Fruit fly (Drosophila melanogaster): Measurements from ENCODE around the gene Myt1.
A peak's percentile ranks its signal among the peaks of the same experiment; 100 is the strongest.

Myt1 gene

dm6 chr3L:5785237-5786062 is 6.1 kb upstream of the Myt1 start:
- peak; percentile 26 for TF ChIP-seq CG1233 (GFP tag; optimal IDR thresholded peaks at IDR 0.05)
- peak; percentile 6 for TF ChIP-seq MTF-1 (GFP tag; optimal IDR thresholded peaks at IDR 0.05; ENCODE audit: borderline replicate concordance)
- TF ChIP-seq shn (GFP tag; optimal IDR thresholded peaks at IDR 0.05): no peak
- TF ChIP-seq CG6813 (GFP tag; optimal IDR thresholded peaks at IDR 0.05): peak; percentile 51
- TF ChIP-seq CG1832 (GFP tag; optimal IDR thresholded peaks at IDR 0.05): peak; percentile 36
- peak; percentile 17 for TF ChIP-seq CG17359 (tag; optimal IDR thresholded peaks at IDR 0.05)
- TF ChIP-seq org-1 (GFP tag; optimal IDR thresholded peaks at IDR 0.05): peak; percentile 11
- TF ChIP-seq slbo (GFP tag; IDR thresholded peaks at IDR 0.05): 0 out of 2 replicates have a peak, but pooled peaks have one; percentile 14
- peak; percentile 31 for TF ChIP-seq CG2875 (GFP tag; optimal IDR thresholded peaks at IDR 0.05)
- TF ChIP-seq Kr (GFP tag; optimal IDR thresholded peaks at IDR 0.05): no peak
- peak; percentile 85 for TF ChIP-seq sens (GFP tag)
- TF ChIP-seq Nf-YC (tag; optimal IDR thresholded peaks at IDR 0.05): peak; percentile 41
- peak; percentile 44 for TF ChIP-seq CG10321 (GFP tag; IDR thresholded peaks at IDR 0.05)
- TF ChIP-seq Sox102F (GFP tag; optimal IDR thresholded peaks at IDR 0.05): peak; percentile 37
- peak; percentile 20; the same call in 1 of the 2 replicates for TF ChIP-seq CG1024 (GFP tag; IDR thresholded peaks at IDR 0.05)
- TF ChIP-seq ci (GFP tag; IDR thresholded peaks at IDR 0.05): 0 out of 3 replicates have a peak, but pooled peaks have one; percentile 21
- TF ChIP-seq Pdp1 (GFP tag; optimal IDR thresholded peaks at IDR 0.05): peak in 1 of 2 experiments; percentile 57
- TF ChIP-seq Med (GFP tag): peak; percentile 0
- TF ChIP-seq fd64A (GFP tag; optimal IDR thresholded peaks at IDR 0.05): peak; percentile 2
- peak; percentile 1 for TF ChIP-seq Vsx1 (GFP tag; optimal IDR thresholded peaks at IDR 0.05)
- TF ChIP-seq C15 (GFP tag; IDR thresholded peaks at IDR 0.05): no peak
- TF ChIP-seq ab (GFP tag; optimal IDR thresholded peaks at IDR 0.05): no peak
- peak; percentile 6 for TF ChIP-seq PHDP (tag; optimal IDR thresholded peaks at IDR 0.05)
- no peak for TF ChIP-seq D19B (GFP tag; optimal IDR thresholded peaks at IDR 0.05)
- 0 out of 2 replicates have a peak, but pooled peaks have one; percentile 11 for TF ChIP-seq ara (GFP tag; IDR thresholded peaks at IDR 0.05)
- TF ChIP-seq CG1603 (tag; optimal IDR thresholded peaks at IDR 0.05): peak; percentile 30
- TF ChIP-seq zfh1 (GFP tag; IDR thresholded peaks at IDR 0.05): peak; percentile 20; the same call in 1 of the 3 replicates
- 0 out of 3 replicates have a peak, but pooled peaks have one; percentile 36 for TF ChIP-seq ken (GFP tag; IDR thresholded peaks at IDR 0.05)
- no peak for TF ChIP-seq mam (GFP tag; optimal IDR thresholded peaks at IDR 0.05)
- peak; percentile 57 for TF ChIP-seq Xrp1 (GFP tag; IDR thresholded peaks at IDR 0.05)
- TF ChIP-seq Asciz (GFP tag; optimal IDR thresholded peaks at IDR 0.05): peak; percentile 59
- TF ChIP-seq sima (GFP tag; optimal IDR thresholded peaks at IDR 0.05): no peak
- TF ChIP-seq Neu2 (GFP tag; optimal IDR thresholded peaks at IDR 0.05; ENCODE audit: borderline replicate concordance): peak; percentile 2
- no peak for TF ChIP-seq CG8089 (GFP tag; optimal IDR thresholded peaks at IDR 0.05)
- no peak for TF ChIP-seq CG16815 (GFP tag; optimal IDR thresholded peaks at IDR 0.05)
- TF ChIP-seq Mrtf (GFP tag; IDR thresholded peaks at IDR 0.05): no peak
- TF ChIP-seq crol (GFP tag; IDR thresholded peaks at IDR 0.05): peak; percentile 39; the same call in 1 of the 2 replicates
- TF ChIP-seq p53 (GFP tag; optimal IDR thresholded peaks at IDR 0.05): peak; percentile 96
- no peak for TF ChIP-seq Drgx (GFP tag; IDR thresholded peaks at IDR 0.05)
- peak; percentile 22 for TF ChIP-seq CG15696 (tag; optimal IDR thresholded peaks at IDR 0.05)
- peak; percentile 34 for TF ChIP-seq CG9727 (GFP tag; optimal IDR thresholded peaks at IDR 0.05)
- peak; percentile 7 for TF ChIP-seq CG12071 (GFP tag; optimal IDR thresholded peaks at IDR 0.05)
- peak; percentile 57 for TF ChIP-seq Sry-β (GFP tag; optimal IDR thresholded peaks at IDR 0.05)
- no peak for TF ChIP-seq CG14050 (GFP tag; IDR thresholded peaks at IDR 0.05)
- TF ChIP-seq Ets65A (GFP tag): peak; percentile 58
- TF ChIP-seq Nf-YB (GFP tag; optimal IDR thresholded peaks at IDR 0.05): peak; percentile 34

Measured in whole organism, embryonic.